Worm (Caenorhabditis elegans) whole organism, young adult: ENCODE measurements around the gene luc-7L3.

Experiments used
- B0019.2 ChIP-seq: fragments of 200-800 bp; sonication (Bioruptor generic); conservative IDR thresholded peaks from 2 replicates; pipeline ENCODE4 v1.3.6; 2022; ENCODE audit warnings: missing genetic modification reagents, missing genetic modification characterization, missing compliant biosample characterization
- C06A6.2 ChIP-seq: fragments of 200-800 bp; sonication (Bioruptor generic); conservative IDR thresholded peaks from 2 replicates; pipeline ENCODE4 v1.3.6; 2022; ENCODE audit warnings: missing genetic modification characterization, missing compliant biosample characterization
- F52B5.7 ChIP-seq: sonication (generic microtip); optimal IDR thresholded peaks from 2 replicates; lab custom pipeline; 2016; ENCODE audit warnings: mild to moderate bottlenecking, missing genetic modification characterization, missing compliant biosample characterization
- F57A8.1 ChIP-seq: fragments of 200-800 bp; sonication (Bioruptor generic); optimal IDR thresholded peaks from 2 replicates; lab custom pipeline; 2018; ENCODE audit warnings: mild to moderate bottlenecking, missing genetic modification characterization, moderate library complexity, missing compliant biosample characterization
- F57C9.4 ChIP-seq: sonication (generic microtip); optimal IDR thresholded peaks from 2 replicates; lab custom pipeline; 2017; ENCODE audit warnings: mild to moderate bottlenecking, missing genetic modification characterization, missing compliant biosample characterization
- Y53G8AR.9 ChIP-seq: fragments of 200-800 bp; sonication (Bioruptor generic); conservative IDR thresholded peaks from 2 replicates; pipeline ENCODE4 v1.3.6; 2022; ENCODE audit warnings: missing genetic modification reagents, missing genetic modification characterization, missing compliant biosample characterization
- Y79H2A.3 ChIP-seq: fragments of 200-800 bp; sonication (Bioruptor generic); conservative IDR thresholded peaks from 2 replicates; pipeline ENCODE4 v1.3.6; 2022; ENCODE audit warnings: missing genetic modification reagents, missing genetic modification characterization, missing compliant biosample characterization
- Y95B8A.8 ChIP-seq: fragments of 200-800 bp; sonication (Bioruptor generic); IDR thresholded peaks from 2 replicates; pipeline ENCODE4 v1.3.6; 2022; ENCODE audit warnings: missing genetic modification reagents, missing genetic modification characterization, missing compliant biosample characterization
- attf-3 ChIP-seq: fragments of 200-800 bp; sonication (Bioruptor generic); conservative IDR thresholded peaks from 2 replicates; pipeline ENCODE4 v1.3.6; 2022; ENCODE audit warnings: missing genetic modification reagents, missing genetic modification characterization, missing compliant biosample characterization
- attf-5 ChIP-seq: fragments of 200-800 bp; sonication (Bioruptor generic); optimal IDR thresholded peaks from 2 replicates; lab custom pipeline; 2018; ENCODE audit warnings: mild to moderate bottlenecking, missing genetic modification characterization, missing compliant biosample characterization
- bed-1 ChIP-seq: fragments of 200-800 bp; sonication (Bioruptor generic); IDR thresholded peaks from 2 replicates; pipeline ENCODE4 v1.3.6; 2022; ENCODE audit warnings: missing genetic modification reagents, missing genetic modification characterization, missing compliant biosample characterization
- cebp-1 ChIP-seq, 2 experiments: fragments of 200-800 bp in 1 of 2; sonication (Bioruptor generic) in 1 of 2; sonication (generic microtip) in 1 of 2; IDR thresholded peaks in 1 of 2; optimal IDR thresholded peaks in 1 of 2; 2 replicates each; pipeline versions ENCODE4 v1.3.6 to Lab custom; 2017 to 2022; ENCODE audit warnings: missing compliant biosample characterization in 2 of 2, missing genetic modification characterization in 2 of 2, mild to moderate bottlenecking in 1 of 2, missing genetic modification reagents in 1 of 2, moderate library complexity in 1 of 2
- ceh-40 ChIP-seq: fragments of 200-800 bp; sonication (Bioruptor generic); IDR thresholded peaks from 2 replicates; pipeline ENCODE4 v1.3.6; 2022; ENCODE audit warnings: missing genetic modification characterization, missing compliant biosample characterization
- ceh-58 ChIP-seq: fragments of 200-800 bp; sonication (Bioruptor generic); IDR thresholded peaks from 2 replicates; pipeline ENCODE4 v1.3.6; 2022; ENCODE audit warnings: missing genetic modification characterization, missing compliant biosample characterization
- chd-7 ChIP-seq: sonication (generic microtip); optimal IDR thresholded peaks from 2 replicates; lab custom pipeline; 2016; ENCODE audit warnings: mild to moderate bottlenecking, missing genetic modification characterization, moderate library complexity, missing compliant biosample characterization
- die-1 ChIP-seq: sonication (generic microtip); optimal IDR thresholded peaks from 2 replicates; lab custom pipeline; 2016; ENCODE audit warnings: missing genotype, mild to moderate bottlenecking, missing genetic modification characterization, missing compliant biosample characterization
- dpff-1 ChIP-seq: sonication (generic microtip); optimal IDR thresholded peaks from 2 replicates; lab custom pipeline; 2017; ENCODE audit warnings: mild to moderate bottlenecking, missing genetic modification characterization, missing compliant biosample characterization
- dpl-1 ChIP-seq: fragments of 150-350 bp; optimal IDR thresholded peaks from 2 replicates; lab custom pipeline; 2014; ENCODE audit warnings: missing biosample characterization, missing genetic modification reagents, missing genetic modification characterization
- egl-44 ChIP-seq: fragments of 200-800 bp; sonication (Bioruptor generic); IDR thresholded peaks from 2 replicates; pipeline ENCODE4 v1.3.6; 2022; ENCODE audit warnings: missing genetic modification reagents, missing genetic modification characterization, missing compliant biosample characterization
- egrh-3 ChIP-seq: fragments of 200-800 bp; sonication (Bioruptor generic); IDR thresholded peaks from 2 replicates; pipeline ENCODE4 v1.3.6; 2022; ENCODE audit warnings: missing genetic modification reagents, missing genetic modification characterization, missing compliant biosample characterization
- fkh-3 ChIP-seq: sonication (generic microtip); optimal IDR thresholded peaks from 2 replicates; lab custom pipeline; 2016; ENCODE audit warnings: mild to moderate bottlenecking, missing genetic modification characterization, missing compliant biosample characterization
- gei-17 ChIP-seq: fragments of 200-800 bp; sonication (Bioruptor generic); optimal IDR thresholded peaks from 2 replicates; lab custom pipeline; 2018; ENCODE audit warnings: mild to moderate bottlenecking, missing genetic modification characterization, missing compliant biosample characterization
- him-1 ChIP-seq: sonication (generic microtip); optimal IDR thresholded peaks from 2 replicates; lab custom pipeline; 2016; ENCODE audit warnings: missing genotype, missing genetic modification reagents, missing genetic modification characterization, missing compliant biosample characterization
- hlh-12 ChIP-seq: sonication (generic microtip); optimal IDR thresholded peaks from 2 replicates; lab custom pipeline; 2016; ENCODE audit warnings: missing genetic modification characterization, missing compliant biosample characterization
- hrde-1 ChIP-seq: sonication (generic microtip); optimal IDR thresholded peaks from 2 replicates; lab custom pipeline; 2016; ENCODE audit warnings: missing genetic modification characterization, mild to moderate bottlenecking, missing compliant biosample characterization, moderate library complexity, missing genotype, missing genetic modification reagents, borderline replicate concordance
- let-526 ChIP-seq: fragments of 200-800 bp; sonication (Bioruptor generic); IDR thresholded peaks from 2 replicates; pipeline ENCODE4 v1.3.6; 2022; ENCODE audit warnings: missing genetic modification reagents, missing genetic modification characterization, missing compliant biosample characterization
- let-607 ChIP-seq, 2 experiments: fragments of 200-800 bp in 1 of 2; sonication (Bioruptor generic) in 1 of 2; sonication (generic microtip) in 1 of 2; optimal IDR thresholded peaks; 2 replicates each; lab custom pipeline; 2016 to 2018; ENCODE audit warnings: mild to moderate bottlenecking in 2 of 2, missing compliant biosample characterization in 2 of 2, missing genetic modification characterization in 2 of 2, moderate library complexity in 2 of 2, missing genotype in 1 of 2
- lin-26 ChIP-seq: fragments of 200-800 bp; sonication (Bioruptor generic); IDR thresholded peaks from 2 replicates; pipeline ENCODE4 v1.3.6; 2022; ENCODE audit warnings: missing genetic modification reagents, missing genetic modification characterization, missing compliant biosample characterization
- lin-35 ChIP-seq, 3 experiments: fragments of 150-350 bp in 2 of 3; sonication (generic microtip) in 1 of 3; optimal IDR thresholded peaks; 2 replicates each; lab custom pipeline; 2014 to 2018; ENCODE audit warnings: missing biosample characterization in 3 of 3, missing genetic modification characterization in 3 of 3, missing genetic modification reagents in 3 of 3
- lin-40 ChIP-seq: sonication (generic microtip); optimal IDR thresholded peaks from 2 replicates; lab custom pipeline; 2016; ENCODE audit warnings: missing genetic modification characterization, mild to moderate bottlenecking, missing compliant biosample characterization, missing genotype, missing genetic modification reagents
- lin-54 ChIP-seq: fragments of 200-800 bp; sonication (Bioruptor generic); optimal IDR thresholded peaks from 2 replicates; lab custom pipeline; 2018; ENCODE audit warnings: mild to moderate bottlenecking, missing genetic modification characterization, missing compliant biosample characterization
- lir-1 ChIP-seq: fragments of 200-800 bp; sonication (Bioruptor generic); conservative IDR thresholded peaks from 2 replicates; pipeline ENCODE4 v1.3.6; 2022; ENCODE audit warnings: missing genetic modification reagents, missing genetic modification characterization, missing compliant biosample characterization
- lsl-1 ChIP-seq: fragments of 200-800 bp; sonication (Bioruptor generic); optimal IDR thresholded peaks from 2 replicates; lab custom pipeline; 2018; ENCODE audit warnings: mild to moderate bottlenecking, missing genetic modification characterization, moderate library complexity, missing compliant biosample characterization
- lsy-27 ChIP-seq: sonication (generic microtip); optimal IDR thresholded peaks from 2 replicates; lab custom pipeline; 2017; ENCODE audit warnings: missing genetic modification characterization, mild to moderate bottlenecking, missing compliant biosample characterization, antibody characterized with exemption, missing genotype, borderline replicate concordance; ENCODE audit not compliant: insufficient read depth
- mel-28 ChIP-seq: sonication (generic microtip); optimal IDR thresholded peaks from 2 replicates; lab custom pipeline; 2016; ENCODE audit warnings: borderline replicate concordance, mild to moderate bottlenecking, missing genetic modification characterization, missing compliant biosample characterization
- mxl-1 ChIP-seq: sonication (generic microtip); optimal IDR thresholded peaks from 2 replicates; lab custom pipeline; 2016; ENCODE audit warnings: missing genetic modification characterization, missing compliant biosample characterization
- nfya-2 ChIP-seq: fragments of 200-800 bp; sonication (Bioruptor generic); IDR thresholded peaks from 2 replicates; pipeline ENCODE4 v1.3.6; 2022; ENCODE audit warnings: missing genetic modification reagents, missing genetic modification characterization, missing compliant biosample characterization
- pbrm-1 ChIP-seq: fragments of 200-800 bp; sonication (Bioruptor generic); IDR thresholded peaks from 2 replicates; pipeline ENCODE4 v1.3.6; 2022; ENCODE audit warnings: missing genetic modification reagents, missing genetic modification characterization, missing compliant biosample characterization
- pha-4 ChIP-seq: fragments of 150-350 bp; sonication (generic microtip); optimal IDR thresholded peaks from 2 replicates; lab custom pipeline; 2014; ENCODE audit warnings: missing biosample characterization, missing genetic modification reagents, missing genetic modification characterization
- rcor-1 ChIP-seq: fragments of 200-800 bp; sonication (Bioruptor generic); IDR thresholded peaks from 2 replicates; pipeline ENCODE4 v1.3.6; 2022; ENCODE audit warnings: missing genetic modification reagents, missing genetic modification characterization, missing compliant biosample characterization
- rec-8 ChIP-seq, 2 experiments: sonication (generic microtip); optimal IDR thresholded peaks; 2 replicates each; lab custom pipeline; 2016; ENCODE audit warnings: mild to moderate bottlenecking in 2 of 2, missing genetic modification characterization in 2 of 2, missing genetic modification reagents in 2 of 2, missing genotype in 2 of 2, missing biosample characterization in 1 of 2, missing compliant biosample characterization in 1 of 2, moderate library complexity in 1 of 2
- snpc-3.4 ChIP-seq: sonication (generic microtip); optimal IDR thresholded peaks from 2 replicates; lab custom pipeline; 2017; ENCODE audit warnings: missing genetic modification characterization, mild to moderate bottlenecking, missing compliant biosample characterization, antibody characterized with exemption, moderate library complexity, missing genotype, missing genetic modification reagents
- tbp1 ChIP-seq: fragments of 200-800 bp; sonication (Bioruptor generic); optimal IDR thresholded peaks from 2 replicates; lab custom pipeline; 2018; ENCODE audit warnings: mild to moderate bottlenecking, missing genetic modification characterization, missing compliant biosample characterization
- unc-62 ChIP-seq: fragments of 150-350 bp; optimal IDR thresholded peaks from 2 replicates; lab custom pipeline; 2014; ENCODE audit warnings: missing biosample characterization, missing genetic modification reagents, missing genetic modification characterization
- ztf-18 ChIP-seq: sonication (generic microtip); optimal IDR thresholded peaks from 2 replicates; lab custom pipeline; 2016; ENCODE audit warnings: missing genotype, mild to moderate bottlenecking, missing genetic modification characterization, missing compliant biosample characterization
- ztf-28 ChIP-seq: fragments of 200-800 bp; sonication (Bioruptor generic); IDR thresholded peaks from 2 replicates; pipeline ENCODE4 v1.3.6; 2022; ENCODE audit warnings: missing genetic modification reagents, missing genetic modification characterization, missing compliant biosample characterization

The luc-7L3 gene

ce11 chrII:66322-66721 lies 31.5 kb downstream of the luc-7L3 start (continued):
- no peak for TF ChIP-seq F52B5.7 (tag; lab: Kevin White, UChicago)
- TF ChIP-seq pbrm-1 = no peak
- no peak for TF ChIP-seq ceh-40 (GFP tag; lab: Robert Waterston, UW)
- no peak for TF ChIP-seq rec-8 (tag; optimal IDR thresholded peaks at IDR 0.05; lab: Kevin White, UChicago)
- no peak for TF ChIP-seq lir-1 (GFP tag; lab: Robert Waterston, UW)
- no peak for TF ChIP-seq unc-62 (GFP tag; lab: Kevin White, UChicago)
- peak; percentile 34 for TF ChIP-seq attf-5 (GFP tag; lab: Kevin White, UChicago)
- no peak for TF ChIP-seq Y95B8A.8 (GFP tag; lab: Robert Waterston, UW)
- no peak for TF ChIP-seq let-607 (tag; optimal IDR thresholded peaks at IDR 0.05; lab: Kevin White, UChicago)
- TF ChIP-seq F57A8.1 (GFP tag; lab: Kevin White, UChicago) = no peak
- no peak for TF ChIP-seq lsy-27 (tag; lab: Kevin White, UChicago)
- no peak for TF ChIP-seq ceh-58 (GFP tag; lab: Robert Waterston, UW)
- no peak for TF ChIP-seq hlh-12
- no peak for TF ChIP-seq die-1 (tag; lab: Kevin White, UChicago)
- TF ChIP-seq Y53G8AR.9 (GFP tag; lab: Robert Waterston, UW) = no peak
- no peak for TF ChIP-seq ztf-18 (tag; lab: Kevin White, UChicago)
- TF ChIP-seq F57C9.4 (tag; lab: Kevin White, UChicago) = no peak
- no peak for TF ChIP-seq C06A6.2 (GFP tag; lab: Robert Waterston, UW)
- no peak for TF ChIP-seq lin-35 (GFP tag; optimal IDR thresholded peaks at IDR 0.05; lab: Kevin White, UChicago)
- no peak for TF ChIP-seq attf-3
- TF ChIP-seq lin-54 (GFP tag; lab: Kevin White, UChicago) = no peak
- TF ChIP-seq chd-7 (tag; lab: Kevin White, UChicago) = no peak
- TF ChIP-seq B0019.2 = no peak
- TF ChIP-seq mxl-1 (tag; lab: Kevin White, UChicago) = no peak
- no peak for TF ChIP-seq dpff-1 (tag; lab: Kevin White, UChicago)
- no peak for TF ChIP-seq let-526 (GFP tag; lab: Robert Waterston, UW)
- TF ChIP-seq ztf-28 (GFP tag; lab: Robert Waterston, UW) = no peak
- TF ChIP-seq mel-28 (tag; lab: Kevin White, UChicago) = no peak
- no peak for TF ChIP-seq egrh-3
- no peak for TF ChIP-seq egl-44 (GFP tag; lab: Robert Waterston, UW)
- no peak for TF ChIP-seq fkh-3 (tag; lab: Kevin White, UChicago)
- TF ChIP-seq lsl-1 (GFP tag; lab: Kevin White, UChicago) = no peak
- TF ChIP-seq him-1 (tag; lab: Kevin White, UChicago) = no peak
- TF ChIP-seq gei-17 (GFP tag; lab: Kevin White, UChicago) = no peak
- TF ChIP-seq cebp-1 (GFP tag; IDR thresholded peaks at IDR 0.05; lab: Robert Waterston, UW) = no peak
- TF ChIP-seq cebp-1 (tag; optimal IDR thresholded peaks at IDR 0.05; lab: Kevin White, UChicago) = peak; percentile 38
- no peak for TF ChIP-seq Y79H2A.3 (GFP tag; lab: Robert Waterston, UW)
- TF ChIP-seq hrde-1 = no peak
- TF ChIP-seq nfya-2 (GFP tag; lab: Robert Waterston, UW) = no peak
- TF ChIP-seq lin-26 (GFP tag; lab: Robert Waterston, UW) = peak; percentile 67; the same call in 1 of the 2 replicates
- TF ChIP-seq bed-1 = no peak
- TF ChIP-seq rcor-1 (GFP tag; lab: Robert Waterston, UW) = no peak
- no peak for TF ChIP-seq tbp1 (GFP tag; lab: Kevin White, UChicago)
- TF ChIP-seq pha-4 (tag; lab: Kevin White, UChicago) = no peak
- no peak for TF ChIP-seq lin-40 (tag; lab: Kevin White, UChicago)
- TF ChIP-seq snpc-3.4 (tag; lab: Kevin White, UChicago) = no peak
- TF ChIP-seq dpl-1 (GFP tag; lab: Kevin White, UChicago) = no peak
